Worm (Caenorhabditis elegans): ENCODE results near the gene C02B10.4.
"Not testable (repeated sequence)": the region's sequence is repeated elsewhere in the genome, so short reads cannot be mapped to it uniquely, and the experiment has no call there.

ce11 chrIV:5070593-5070992 is 20.8 kb upstream of the C02B10.4 start, which contains the start of gene C02B10.6:
- not testable (repeated sequence) for TF ChIP-seq ceh-43 (GFP tag; optimal IDR thresholded peaks at IDR 0.05); snpc-4 (tag; optimal IDR thresholded peaks at IDR 0.05); nhr-12 (tag; optimal IDR thresholded peaks at IDR 0.05); lsy-2 (tag; optimal IDR thresholded peaks at IDR 0.05); mep-1 (tag; optimal IDR thresholded peaks at IDR 0.05); ces-1 (GFP tag; optimal IDR thresholded peaks at IDR 0.05); mab-5 (tag; optimal IDR thresholded peaks at IDR 0.05); ztf-11 (tag; optimal IDR thresholded peaks at IDR 0.05); sptf-1 (tag; optimal IDR thresholded peaks at IDR 0.05)

Measured in whole organism, mixed stage, embryonic.